Fruit fly (Drosophila melanogaster): ENCODE data around the gene CG9632.

CG9632 gene

DNA sequence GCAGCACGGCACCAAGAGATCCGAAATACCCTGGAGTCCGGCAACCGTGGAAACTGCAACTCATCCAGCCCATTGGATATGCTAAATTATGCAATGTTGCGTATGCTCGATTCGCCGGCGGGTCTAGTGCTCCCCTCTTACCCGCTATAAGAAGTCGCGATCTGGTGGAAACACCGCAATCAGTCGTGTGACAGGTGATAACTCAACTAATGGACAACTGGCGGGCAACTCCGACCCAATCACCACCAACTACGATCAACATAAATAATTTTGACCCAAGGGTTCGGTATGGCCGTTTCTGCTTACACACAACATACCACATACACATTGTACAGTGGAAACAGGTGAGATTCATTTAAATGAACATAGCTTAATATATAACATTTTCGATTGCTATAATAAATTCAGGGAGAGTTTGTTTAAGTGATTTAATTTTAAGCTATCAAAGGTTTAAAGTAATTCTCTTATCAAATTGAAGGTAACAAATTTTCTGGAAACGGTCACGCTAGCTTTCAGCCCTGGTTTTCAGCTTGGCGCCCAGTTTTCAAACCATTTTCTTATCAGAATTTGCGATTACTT is 2.7 kb upstream of the CG9632 start, which contains the start of gene Hmt-1 (continued):
- TF ChIP-seq CG18599 (GFP tag; optimal IDR thresholded peaks at IDR 0.05) (no peak), CG9437 (GFP tag; optimal IDR thresholded peaks at IDR 0.05) (no peak), HLH54F (GFP tag; optimal IDR thresholded peaks at IDR 0.05) (no peak), ind (GFP tag; optimal IDR thresholded peaks at IDR 0.05) (no peak), CG9932 (GFP tag; IDR thresholded peaks at IDR 0.05) (no peak), CG6765 (GFP tag; optimal IDR thresholded peaks at IDR 0.05) (no peak), CG8089 (GFP tag; optimal IDR thresholded peaks at IDR 0.05) (no peak), corto (GFP tag; optimal IDR thresholded peaks at IDR 0.05) (no peak), tio (GFP tag; optimal IDR thresholded peaks at IDR 0.05) (no peak), unpg (GFP tag; optimal IDR thresholded peaks at IDR 0.05) (no peak), insv (GFP tag; optimal IDR thresholded peaks at IDR 0.05) (peak; percentile 95 to 99), Atf-2 (GFP tag; optimal IDR thresholded peaks at IDR 0.05) (no peak), Ravus (GFP tag; IDR thresholded peaks at IDR 0.05) (no peak), Ptx1 (GFP tag; IDR thresholded peaks at IDR 0.05) (no peak), gcm2 (GFP tag; optimal IDR thresholded peaks at IDR 0.05) (no peak), sna (GFP tag; IDR thresholded peaks at IDR 0.05; ENCODE audit: partially characterized antibody) (no peak), Tbp (GFP tag; optimal IDR thresholded peaks at IDR 0.05) (no peak), CG7839 (tag; optimal IDR thresholded peaks at IDR 0.05) (no peak), Side (GFP tag; optimal IDR thresholded peaks at IDR 0.05) (no peak), her (GFP tag; optimal IDR thresholded peaks at IDR 0.05) (no peak)

DNA sequence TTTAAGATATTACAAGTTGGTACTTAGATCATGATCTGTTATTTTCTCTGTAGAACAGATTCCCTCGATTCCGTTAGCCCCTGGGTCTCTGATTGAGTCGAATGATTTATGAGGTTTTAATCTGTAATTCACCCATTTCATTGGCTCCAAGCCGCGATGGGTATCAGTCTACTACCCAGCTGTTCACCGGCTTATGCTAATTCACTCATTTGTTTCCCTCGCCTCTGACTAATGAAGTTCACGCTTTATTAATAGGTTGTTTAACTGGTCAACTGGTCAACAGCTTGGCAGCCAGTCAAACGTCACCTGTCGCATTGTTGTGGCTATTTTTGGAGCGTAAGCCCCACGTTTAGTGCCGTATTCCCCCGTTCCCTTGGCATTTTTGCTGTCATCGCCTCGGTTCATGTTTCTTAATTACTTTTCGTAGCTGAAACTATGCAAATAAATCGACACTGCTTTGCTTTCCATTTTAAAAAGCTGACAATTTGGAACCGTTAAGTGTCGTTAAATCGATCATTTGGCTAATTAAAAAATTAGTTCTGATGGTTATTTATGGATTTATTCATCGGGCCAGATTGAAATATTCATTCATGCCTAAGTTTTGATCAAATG is 12.9 kb downstream of the CG9632 start:
- TF ChIP-seq oc (tag; optimal IDR thresholded peaks at IDR 0.05) (peak; percentile 56), lov (optimal IDR thresholded peaks at IDR 0.05) (no peak), lov (GFP tag; IDR thresholded peaks at IDR 0.05) (no peak), cg (GFP tag; optimal IDR thresholded peaks at IDR 0.05) (no peak), Vsx1 (GFP tag; optimal IDR thresholded peaks at IDR 0.05) (peak; percentile 22), CG12769 (tag; optimal IDR thresholded peaks at IDR 0.05) (peak; percentile 13), Awh (GFP tag; IDR thresholded peaks at IDR 0.05) (peak; percentile 77), sd (tag; optimal IDR thresholded peaks at IDR 0.05) (peak; percentile 94), run (tag; optimal IDR thresholded peaks at IDR 0.05) (peak; percentile 34), gro (GFP tag; optimal IDR thresholded peaks at IDR 0.05) (peak; percentile 67), Elba2 (GFP tag; optimal IDR thresholded peaks at IDR 0.05) (no peak), chinmo (GFP tag; IDR thresholded peaks at IDR 0.05; ENCODE audit: partially characterized antibody) (0 out of 4 replicates have a peak, but pooled peaks have one; percentile 18)

DNA sequence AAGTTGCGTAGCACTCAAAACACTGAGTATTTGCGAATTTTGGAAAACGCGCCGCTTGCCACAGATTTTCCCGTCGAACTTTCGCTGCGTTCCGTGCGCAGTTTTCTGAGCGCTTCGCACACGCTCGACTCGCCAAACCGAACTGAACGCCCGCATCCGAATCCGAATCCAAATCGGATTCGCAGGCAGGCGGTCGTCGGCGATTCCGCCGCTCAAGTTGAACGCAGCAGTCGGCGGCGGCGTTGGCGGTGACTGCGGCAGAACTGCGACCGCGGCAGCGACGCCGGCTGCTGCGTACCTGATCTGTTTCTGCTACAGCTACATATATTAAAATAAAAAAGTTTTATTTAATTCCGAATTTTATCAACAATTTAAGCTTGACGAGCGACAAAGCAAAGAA is 15.6 kb downstream of the CG9632 start, which contains the start of gene CG31183:
Gene CG31183 (minus strand): TSS at position 329 of the 400 bp plus-strand sequence.
- TF ChIP-seq CG6175 (GFP tag; IDR thresholded peaks at IDR 0.05) (0 out of 3 replicates have a peak, but pooled peaks have one; percentile 43), sob (GFP tag; IDR thresholded peaks at IDR 0.05) (0 out of 2 replicates have a peak, but pooled peaks have one; percentile 30), chinmo (GFP tag; IDR thresholded peaks at IDR 0.05; ENCODE audit: partially characterized antibody) (0 out of 4 replicates have a peak, but pooled peaks have one; percentile 60), Deaf1 (tag; optimal IDR thresholded peaks at IDR 0.05) (peak; percentile 90), cwo (GFP tag; optimal IDR thresholded peaks at IDR 0.05) (no peak), Adf1 (GFP tag; IDR thresholded peaks at IDR 0.05) (peak; percentile 97), CG13287 (GFP tag; IDR thresholded peaks at IDR 0.05; ENCODE audit: partially characterized antibody) (no peak), Mad (GFP tag; optimal IDR thresholded peaks at IDR 0.05) (no peak), CG32767 (GFP tag; IDR thresholded peaks at IDR 0.05) (no peak), gce (GFP tag; IDR thresholded peaks at IDR 0.05) (0 out of 3 replicates have a peak, but pooled peaks have one; percentile 13), CG5180 (GFP tag; optimal IDR thresholded peaks at IDR 0.05) (peak; percentile 22), CG11247 (GFP tag; IDR thresholded peaks at IDR 0.05) (0 out of 2 replicates have a peak, but pooled peaks have one; percentile 12)

Data from whole organism, embryonic.